Worm (Caenorhabditis elegans) whole organism, L1 larva: ENCODE measurements around the gene ari-1.4.
"Not testable (repeated sequence)": the region's sequence is repeated elsewhere in the genome, so short reads cannot be mapped to it uniquely, and the experiment has no call there.

Experiments used
- C16A3.4 ChIP-seq: fragments of 150-350 bp; optimal IDR thresholded peaks from 2 replicates; lab custom pipeline; 2014; ENCODE audit warnings: missing biosample characterization, missing genetic modification characterization
- F16B12.6 ChIP-seq: fragments of 150-350 bp; optimal IDR thresholded peaks from 2 replicates; lab custom pipeline; 2014; ENCODE audit warnings: missing biosample characterization, missing genetic modification characterization
- aha-1 ChIP-seq: fragments of 150-350 bp; optimal IDR thresholded peaks from 2 replicates; lab custom pipeline; 2014; ENCODE audit warnings: missing biosample characterization, missing genetic modification characterization
- blmp-1 ChIP-seq: fragments of 150-350 bp; optimal IDR thresholded peaks from 2 replicates; lab custom pipeline; 2014; ENCODE audit warnings: missing biosample characterization, missing genetic modification characterization
- ceh-8 ChIP-seq: fragments of 200-800 bp; sonication (Bioruptor generic); optimal IDR thresholded peaks from 2 replicates; lab custom pipeline; 2018; ENCODE audit warnings: mild to moderate bottlenecking, missing genetic modification characterization, moderate library complexity, missing compliant biosample characterization
- ceh-82 ChIP-seq, 3 experiments: fragments of 150-350 bp in 1 of 3; sonication (generic microtip) in 2 of 3; optimal IDR thresholded peaks; 2 replicates each; lab custom pipeline; 2014 to 2017; ENCODE audit warnings: missing biosample characterization in 3 of 3, missing genetic modification characterization in 3 of 3
- ceh-88 ChIP-seq: fragments of 200-800 bp; sonication (Bioruptor generic); IDR thresholded peaks from 2 replicates; pipeline ENCODE4 v1.3.6; 2022; ENCODE audit warnings: missing genetic modification characterization, missing compliant biosample characterization
- dpl-1 ChIP-seq, 3 experiments: fragments of 150-350 bp in 2 of 3; sonication (generic microtip) in 1 of 3; optimal IDR thresholded peaks; 2 replicates each; lab custom pipeline; 2014 to 2017; ENCODE audit warnings: missing biosample characterization in 3 of 3, missing genetic modification characterization in 3 of 3, missing genetic modification reagents in 3 of 3
- dsc-1 ChIP-seq: sonication (generic microtip); optimal IDR thresholded peaks from 2 replicates; lab custom pipeline; 2016; ENCODE audit warnings: mild to moderate bottlenecking, missing genetic modification characterization, missing compliant biosample characterization
- efl-1 ChIP-seq, 4 experiments: fragments of 150-350 bp; optimal IDR thresholded peaks in 3 of 4; peaks in 1 of 4; 1 replicate in 1 of 4; 2 replicates in 3 of 4; lab custom pipeline; 2014; ENCODE audit warnings: missing biosample characterization in 2 of 4, missing genetic modification characterization in 2 of 4, missing genetic modification reagents in 2 of 4
- elt-2 ChIP-seq: sonication (generic microtip); optimal IDR thresholded peaks from 2 replicates; lab custom pipeline; 2016; ENCODE audit warnings: missing genetic modification characterization, mild to moderate bottlenecking, inconsistent platforms, missing compliant biosample characterization, missing genetic modification reagents
- elt-3 ChIP-seq, 6 experiments: fragments of 150-350 bp in 1 of 6; sonication (generic microtip); optimal IDR thresholded peaks; 2 replicates each; lab custom pipeline; 2017 to 2018; ENCODE audit warnings: missing biosample characterization in 6 of 6, missing genetic modification characterization in 6 of 6, inconsistent platforms in 1 of 6
- fkh-8 ChIP-seq: sonication (generic microtip); optimal IDR thresholded peaks from 2 replicates; lab custom pipeline; 2016; ENCODE audit warnings: mild to moderate bottlenecking, missing genetic modification characterization, missing compliant biosample characterization
- fos-1 ChIP-seq: fragments of 150-350 bp; optimal IDR thresholded peaks from 2 replicates; lab custom pipeline; 2014; ENCODE audit warnings: missing biosample characterization, missing genetic modification characterization
- grh-1 ChIP-seq: fragments of 200-800 bp; sonication (Bioruptor generic); IDR thresholded peaks from 2 replicates; pipeline ENCODE4 v1.3.6; 2022; ENCODE audit warnings: missing genetic modification reagents, missing genetic modification characterization, missing compliant biosample characterization
- isw-1 ChIP-seq: fragments of 200-800 bp; sonication (Bioruptor generic); IDR thresholded peaks from 2 replicates; pipeline ENCODE4 v1.3.6; 2022; ENCODE audit warnings: missing genetic modification characterization, missing compliant biosample characterization
- lin-13 ChIP-seq: fragments of 150-350 bp; optimal IDR thresholded peaks from 2 replicates; lab custom pipeline; 2014; ENCODE audit warnings: missing biosample characterization, missing genetic modification reagents, missing genetic modification characterization
- lin-14 ChIP-seq: fragments of 200-800 bp; sonication (Bioruptor generic); optimal IDR thresholded peaks from 2 replicates; lab custom pipeline; 2018; ENCODE audit warnings: mild to moderate bottlenecking, missing genetic modification characterization, moderate library complexity, missing compliant biosample characterization
- lin-35 ChIP-seq, 2 experiments: fragments of 150-350 bp; optimal IDR thresholded peaks; 2 replicates each; lab custom pipeline; 2014; ENCODE audit warnings: missing biosample characterization in 2 of 2, missing genetic modification characterization in 2 of 2, missing genetic modification reagents in 2 of 2
- lir-3 ChIP-seq: sonication (generic microtip); optimal IDR thresholded peaks from 2 replicates; lab custom pipeline; 2016; ENCODE audit warnings: mild to moderate bottlenecking, missing genetic modification characterization, moderate library complexity, missing compliant biosample characterization; ENCODE audit not compliant: poor library complexity
- lsy-2 ChIP-seq, 2 experiments: fragments of 150-350 bp; optimal IDR thresholded peaks; 2 replicates each; lab custom pipeline; 2014; ENCODE audit warnings: missing biosample characterization in 2 of 2, missing genetic modification characterization in 2 of 2
- mab-9 ChIP-seq: fragments of 200-800 bp; sonication (Bioruptor generic); IDR thresholded peaks from 2 replicates; pipeline ENCODE4 v1.3.6; 2022; ENCODE audit warnings: missing genetic modification reagents, missing genetic modification characterization, missing compliant biosample characterization
- mep-1 ChIP-seq: fragments of 150-350 bp; optimal IDR thresholded peaks from 2 replicates; lab custom pipeline; 2014; ENCODE audit warnings: missing biosample characterization, missing genetic modification characterization
- nhr-11 ChIP-seq: fragments of 150-350 bp; optimal IDR thresholded peaks from 2 replicates; lab custom pipeline; 2014; ENCODE audit warnings: missing biosample characterization, missing genetic modification characterization
- nhr-12 ChIP-seq: sonication (generic microtip); optimal IDR thresholded peaks from 2 replicates; lab custom pipeline; 2017; ENCODE audit warnings: missing biosample characterization, missing genetic modification characterization
- nhr-19 ChIP-seq: fragments of 200-800 bp; sonication (Bioruptor generic); conservative IDR thresholded peaks from 2 replicates; pipeline ENCODE4 v1.3.6; 2022; ENCODE audit warnings: missing genetic modification characterization, missing compliant biosample characterization
- nhr-20 ChIP-seq: sonication (generic microtip); optimal IDR thresholded peaks from 2 replicates; lab custom pipeline; 2016; ENCODE audit warnings: mild to moderate bottlenecking, missing genetic modification characterization, missing compliant biosample characterization
- nhr-28 ChIP-seq: fragments of 150-350 bp; optimal IDR thresholded peaks from 2 replicates; lab custom pipeline; 2014; ENCODE audit warnings: missing biosample characterization, missing genetic modification characterization
- nhr-47 ChIP-seq: sonication (generic microtip); optimal IDR thresholded peaks from 2 replicates; lab custom pipeline; 2016; ENCODE audit warnings: mild to moderate bottlenecking, missing genetic modification characterization, moderate library complexity, missing compliant biosample characterization
- nhr-71 ChIP-seq: sonication (generic microtip); optimal IDR thresholded peaks from 2 replicates; lab custom pipeline; 2016; ENCODE audit warnings: mild to moderate bottlenecking, missing genetic modification characterization, moderate library complexity, missing compliant biosample characterization
- nhr-76 ChIP-seq: sonication (generic microtip); optimal IDR thresholded peaks from 2 replicates; lab custom pipeline; 2017; ENCODE audit warnings: missing biosample characterization, missing genetic modification characterization
- nhr-85 ChIP-seq: sonication (generic microtip); peaks from one replicate; lab custom pipeline; 2016; ENCODE audit warnings: missing genetic modification characterization, inconsistent platforms, missing compliant biosample characterization
- nhr-90 ChIP-seq: sonication (generic microtip); optimal IDR thresholded peaks from 2 replicates; lab custom pipeline; 2016; ENCODE audit warnings: mild to moderate bottlenecking, missing genetic modification characterization, missing compliant biosample characterization; ENCODE audit not compliant: poor library complexity
- pax-3 ChIP-seq: fragments of 200-800 bp; sonication (Bioruptor generic); optimal IDR thresholded peaks from 2 replicates; lab custom pipeline; 2018; ENCODE audit warnings: mild to moderate bottlenecking, missing genetic modification characterization, moderate library complexity, missing compliant biosample characterization
- skn-1 ChIP-seq: fragments of 150-350 bp; optimal IDR thresholded peaks from 2 replicates; lab custom pipeline; 2014; ENCODE audit warnings: missing biosample characterization, missing genetic modification characterization
- snu-23 ChIP-seq: sonication (generic microtip); optimal IDR thresholded peaks from 2 replicates; lab custom pipeline; 2016; ENCODE audit warnings: missing genetic modification characterization, missing compliant biosample characterization
- sox-4 ChIP-seq: sonication (generic microtip); optimal IDR thresholded peaks from 2 replicates; lab custom pipeline; 2016; ENCODE audit warnings: missing genetic modification characterization, missing compliant biosample characterization
- swsn-7 ChIP-seq: sonication (generic microtip); optimal IDR thresholded peaks from 2 replicates; lab custom pipeline; 2016; ENCODE audit warnings: missing genetic modification characterization, missing compliant biosample characterization
- tbx-2 ChIP-seq: sonication (generic microtip); optimal IDR thresholded peaks from 2 replicates; lab custom pipeline; 2016; ENCODE audit warnings: missing genetic modification characterization, missing compliant biosample characterization
- tlp-1 ChIP-seq: fragments of 150-350 bp; optimal IDR thresholded peaks from 2 replicates; lab custom pipeline; 2014; ENCODE audit warnings: missing biosample characterization, missing genetic modification characterization
- unc-62 ChIP-seq: fragments of 150-350 bp; optimal IDR thresholded peaks from 2 replicates; lab custom pipeline; 2014; ENCODE audit warnings: missing biosample characterization, missing genetic modification reagents, missing genetic modification characterization
- unc-98 ChIP-seq: fragments of 200-800 bp; sonication (Bioruptor generic); IDR thresholded peaks from 2 replicates; pipeline ENCODE4 v1.3.6; 2022; ENCODE audit warnings: missing genetic modification characterization, missing compliant biosample characterization
- xbp-1 ChIP-seq: sonication (generic microtip); optimal IDR thresholded peaks from 2 replicates; lab custom pipeline; 2016; ENCODE audit warnings: missing genetic modification characterization, missing compliant biosample characterization
- ztf-4 ChIP-seq: fragments of 150-350 bp; optimal IDR thresholded peaks from 2 replicates; lab custom pipeline; 2014; ENCODE audit warnings: missing biosample characterization, missing genetic modification characterization

Gene ari-1.4

DNA sequence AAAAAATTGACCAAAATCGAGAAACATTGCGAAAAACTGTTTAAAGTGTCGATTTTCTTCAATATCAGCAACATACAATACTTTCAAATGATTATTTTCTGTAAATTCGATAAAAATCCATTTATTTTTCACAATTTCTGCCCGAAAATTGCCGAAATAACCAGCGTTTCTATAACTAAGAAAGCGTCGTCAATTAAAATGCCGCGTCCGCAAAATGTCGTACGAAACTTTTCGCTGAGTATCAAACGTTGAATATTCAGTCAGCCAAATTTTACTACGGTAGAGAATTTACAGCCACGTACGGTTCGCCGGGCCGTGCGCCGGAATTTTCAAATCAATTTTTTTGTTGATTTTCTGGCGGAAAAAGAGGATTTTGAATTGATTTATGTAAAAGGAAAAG is 2.2 kb upstream of the ari-1.4 start:
- TF ChIP-seq sox-4 (tag; lab: Kevin White, UChicago), result peak; percentile 23
- peak; percentile 32 for TF ChIP-seq lin-14 (GFP tag; lab: Kevin White, UChicago)
- peak; percentile 52 for TF ChIP-seq nhr-90 (tag; lab: Kevin White, UChicago)
- peak in 1 of 2 experiments; percentile 19 for TF ChIP-seq efl-1 (optimal IDR thresholded peaks at IDR 0.05; lab: Kevin White, UChicago)
- peak in 1 of 2 experiments; percentile 71 for TF ChIP-seq efl-1 (GFP tag; optimal IDR thresholded peaks at IDR 0.05 in 1 of 2; lab: Kevin White, UChicago)
- peak; percentile 60 for TF ChIP-seq nhr-71 (tag; lab: Kevin White, UChicago)
- TF ChIP-seq snu-23, result peak; percentile 22
- TF ChIP-seq tbx-2 (tag; lab: Kevin White, UChicago), result peak; percentile 3
- peak; percentile 89 for TF ChIP-seq mab-9 (GFP tag; lab: Robert Waterston, UW)
- peak; percentile 71 for TF ChIP-seq nhr-85 (tag; lab: Kevin White, UChicago)
- peak; percentile 95 for TF ChIP-seq nhr-19
- peak in 1 of 3 experiments; percentile 1 for TF ChIP-seq dpl-1 (GFP tag; optimal IDR thresholded peaks at IDR 0.05; lab: Kevin White, UChicago)
- peak; percentile 35 for TF ChIP-seq dsc-1 (tag; lab: Kevin White, UChicago)
- TF ChIP-seq swsn-7 (tag; lab: Kevin White, UChicago), result peak; percentile 30
- TF ChIP-seq nhr-20 (tag; lab: Kevin White, UChicago), result peak; percentile 23
- peak; percentile 82 for TF ChIP-seq ceh-88 (GFP tag; lab: Robert Waterston, UW)
- peak; percentile 86 for TF ChIP-seq isw-1
- TF ChIP-seq pax-3 (tag; lab: Kevin White, UChicago), result peak; percentile 6
- peak; percentile 95 for TF ChIP-seq grh-1
- peak; percentile 63; the same call in 1 of the 2 replicates for TF ChIP-seq unc-98 (GFP tag; lab: Robert Waterston, UW)
- TF ChIP-seq elt-2 (tag; lab: Kevin White, UChicago), result peak; percentile 26
- TF ChIP-seq lsy-2 (tag; optimal IDR thresholded peaks at IDR 0.05; lab: Kevin White, UChicago), result peak; percentile 27 to 56
- peak; percentile 25 for TF ChIP-seq xbp-1 (tag; lab: Kevin White, UChicago)

DNA sequence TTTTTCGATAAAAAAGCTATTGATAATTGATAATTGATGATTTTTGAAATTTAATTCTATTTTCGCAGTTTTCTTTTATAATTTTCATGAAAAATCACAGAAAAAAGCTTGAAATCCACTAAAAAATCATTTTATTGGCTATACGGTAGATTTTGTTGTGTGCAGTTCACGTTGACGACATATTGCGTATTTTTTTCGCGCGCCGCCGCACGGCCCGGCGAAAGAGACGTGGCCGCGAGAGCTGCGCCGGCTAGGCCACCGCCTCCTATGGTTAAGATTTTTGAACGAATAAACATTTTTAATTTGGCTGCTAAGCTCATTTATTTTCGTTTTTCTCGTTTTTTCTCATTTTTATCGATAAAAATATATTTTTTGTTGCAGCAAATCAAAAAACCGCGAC is 498 bp upstream of the ari-1.4 start:
- TF ChIP-seq efl-1 (optimal IDR thresholded peaks at IDR 0.05; lab: Kevin White, UChicago), result not testable (repeated sequence)
- TF ChIP-seq efl-1 (GFP tag; optimal IDR thresholded peaks at IDR 0.05 in 1 of 2; lab: Kevin White, UChicago), result peak in 1 of 2 experiments; percentile 12
- TF ChIP-seq lin-13 (GFP tag; lab: Kevin White, UChicago), result peak; percentile 7
- peak; percentile 26 for TF ChIP-seq nhr-19
- 0 out of 2 replicates have a peak, but pooled peaks have one; percentile 42 for TF ChIP-seq mab-9 (GFP tag; lab: Robert Waterston, UW)
- peak; percentile 27 for TF ChIP-seq F16B12.6 (tag; lab: Kevin White, UChicago)
- peak; percentile 8; the same call in 1 of the 2 replicates for TF ChIP-seq isw-1
- TF ChIP-seq lin-14 (GFP tag; lab: Kevin White, UChicago), result peak; percentile 5
- TF ChIP-seq nhr-47 (tag; lab: Kevin White, UChicago), result peak; percentile 3
- peak in 2 of 3 experiments; percentile 7 to 13 for TF ChIP-seq dpl-1 (GFP tag; optimal IDR thresholded peaks at IDR 0.05; lab: Kevin White, UChicago)
- TF ChIP-seq lsy-2 (tag; optimal IDR thresholded peaks at IDR 0.05; lab: Kevin White, UChicago), result peak; percentile 5 to 67

DNA sequence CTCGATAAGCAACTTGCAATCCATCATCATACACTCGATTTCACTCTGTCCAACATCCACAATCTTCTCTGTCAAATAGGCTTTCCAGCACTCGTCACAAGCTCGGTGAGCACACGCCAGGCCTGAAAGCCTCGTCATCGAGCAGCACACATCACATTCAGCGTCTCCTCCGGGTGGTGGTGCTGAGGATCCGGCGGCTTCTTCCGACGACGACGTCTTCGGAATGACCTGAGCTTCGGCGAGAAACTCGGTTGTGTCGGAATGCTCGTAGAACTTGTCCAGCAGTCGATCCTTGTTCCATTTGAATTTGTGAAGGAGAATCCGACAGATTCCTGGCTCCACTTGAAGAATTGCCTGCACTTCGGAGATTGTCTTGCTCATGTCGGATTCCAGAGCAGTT is 1.0 kb downstream of the ari-1.4 start:
- no peak for TF ChIP-seq elt-3 (tag; optimal IDR thresholded peaks at IDR 0.05; lab: Kevin White, UChicago)
- no peak for TF ChIP-seq ztf-4

DNA sequence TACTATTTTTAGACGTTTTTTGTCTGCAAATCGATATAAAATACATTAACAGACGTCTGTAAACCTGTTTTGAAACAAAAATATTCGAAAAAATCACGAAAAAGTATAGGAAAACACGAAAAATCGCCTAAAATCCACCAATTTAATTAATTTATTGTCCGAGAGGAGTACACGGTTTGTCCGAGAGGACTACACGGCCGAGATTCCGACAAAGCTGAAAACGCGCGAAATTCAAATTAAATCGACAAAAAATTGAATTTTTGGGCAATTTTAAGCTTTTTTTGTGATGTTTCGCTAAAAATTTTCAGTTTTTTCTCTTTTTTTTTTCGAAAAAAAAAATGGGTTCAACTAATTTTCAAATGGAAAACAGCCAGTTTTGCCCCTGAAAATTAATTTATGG is 1.9 kb downstream of the ari-1.4 start:
- TF ChIP-seq lir-3, result peak; percentile 91
- TF ChIP-seq ceh-8, result no peak
- TF ChIP-seq swsn-7 (tag; lab: Kevin White, UChicago), result peak; percentile 59
- TF ChIP-seq snu-23, result peak; percentile 72
- TF ChIP-seq ceh-82 (tag; optimal IDR thresholded peaks at IDR 0.05; lab: Kevin White, UChicago), result peak in 1 of 3 experiments; percentile 0
- no peak for TF ChIP-seq fos-1 (tag; lab: Kevin White, UChicago)
- no peak for TF ChIP-seq nhr-11 (tag; lab: Kevin White, UChicago)
- TF ChIP-seq C16A3.4 (tag; lab: Kevin White, UChicago), result peak; percentile 0
- TF ChIP-seq nhr-20 (tag; lab: Kevin White, UChicago), result peak; percentile 70
- peak; percentile 84 to 94 for TF ChIP-seq lin-35 (GFP tag; optimal IDR thresholded peaks at IDR 0.05; lab: Kevin White, UChicago)
- no peak for TF ChIP-seq nhr-28
- no peak for TF ChIP-seq aha-1 (tag; lab: Kevin White, UChicago)
- peak; percentile 65 for TF ChIP-seq xbp-1 (tag; lab: Kevin White, UChicago)
- peak; percentile 94 to 95 for TF ChIP-seq efl-1 (optimal IDR thresholded peaks at IDR 0.05; lab: Kevin White, UChicago)
- TF ChIP-seq efl-1 (GFP tag; optimal IDR thresholded peaks at IDR 0.05 in 1 of 2; lab: Kevin White, UChicago), result peak; percentile 92 to 99
- peak; percentile 86 to 93 (median 90) for TF ChIP-seq dpl-1 (GFP tag; optimal IDR thresholded peaks at IDR 0.05; lab: Kevin White, UChicago)
- peak; percentile 16 for TF ChIP-seq blmp-1 (tag; lab: Kevin White, UChicago)
- no peak for TF ChIP-seq skn-1
- TF ChIP-seq nhr-76, result no peak
- no peak for TF ChIP-seq tlp-1
- peak; percentile 7 for TF ChIP-seq fkh-8 (tag; lab: Kevin White, UChicago)
- TF ChIP-seq lin-14 (GFP tag; lab: Kevin White, UChicago), result peak; percentile 54
- TF ChIP-seq nhr-12 (tag; lab: Kevin White, UChicago), result no peak
- peak; percentile 41 for TF ChIP-seq mep-1 (tag; lab: Kevin White, UChicago)
- no peak for TF ChIP-seq unc-62 (GFP tag; lab: Kevin White, UChicago)
- peak; percentile 56 for TF ChIP-seq grh-1
